Worm (Caenorhabditis elegans) whole organism, L4 larva: ENCODE data around the gene acd-4.

Source experiments
- F10B5.3 ChIP-seq: sonication (generic microtip); optimal IDR thresholded peaks from 2 replicates; lab custom pipeline; 2016; ENCODE audit warnings: mild to moderate bottlenecking, missing genetic modification characterization, missing compliant biosample characterization
- F37D6.2 ChIP-seq: sonication (generic microtip); optimal IDR thresholded peaks from 2 replicates; lab custom pipeline; 2016; ENCODE audit warnings: mild to moderate bottlenecking, missing genetic modification characterization, missing compliant biosample characterization
- F44E2.7 ChIP-seq: fragments of 200-800 bp; sonication (Bioruptor generic); IDR thresholded peaks from 2 replicates; pipeline ENCODE4 v2.1.2; 2022; ENCODE audit warnings: missing genetic modification characterization, missing compliant biosample characterization
- F49E8.2 ChIP-seq: sonication (generic microtip); optimal IDR thresholded peaks from 2 replicates; lab custom pipeline; 2016; ENCODE audit warnings: missing compliant biosample characterization, mild to moderate bottlenecking, missing genetic modification characterization, borderline replicate concordance
- R02D3.7 ChIP-seq: fragments of 150-350 bp; sonication (generic microtip); optimal IDR thresholded peaks from 3 replicates; lab custom pipeline; 2014; ENCODE audit warnings: missing biosample characterization, missing genetic modification characterization
- T26A8.4 ChIP-seq: fragments of 200-800 bp; sonication (Bioruptor generic); IDR thresholded peaks from 2 replicates; pipeline ENCODE4 v1.3.6; 2022; ENCODE audit warnings: missing genetic modification characterization, missing compliant biosample characterization
- Y105C5A.15 ChIP-seq: fragments of 200-800 bp; sonication (Bioruptor generic); IDR thresholded peaks from 2 replicates; pipeline ENCODE4 v1.3.6; 2022; ENCODE audit warnings: missing genetic modification characterization, missing compliant biosample characterization
- Y75B8A.6 ChIP-seq: fragments of 200-800 bp; sonication (Bioruptor generic); IDR thresholded peaks from 2 replicates; pipeline ENCODE4 v1.3.6; 2022; ENCODE audit warnings: missing genetic modification reagents, missing genetic modification characterization, missing compliant biosample characterization
- ZK546.5 ChIP-seq, 2 experiments: sonication (generic microtip); optimal IDR thresholded peaks; 2 replicates each; lab custom pipeline; 2017; ENCODE audit warnings: missing biosample characterization in 2 of 2, missing genetic modification characterization in 2 of 2
- ama-1 ChIP-seq: fragments of 150-350 bp; optimal IDR thresholded peaks from 2 replicates; lab custom pipeline; 2014; ENCODE audit warnings: inconsistent platforms, mixed read lengths
- arid-1 ChIP-seq: fragments of 200-800 bp; sonication (Bioruptor generic); conservative IDR thresholded peaks from 2 replicates; pipeline ENCODE4 v1.3.6; 2022; ENCODE audit warnings: missing genetic modification reagents, missing genetic modification characterization, missing compliant biosample characterization
- ceh-28 ChIP-seq: fragments of 150-350 bp; optimal IDR thresholded peaks from 2 replicates; lab custom pipeline; 2014; ENCODE audit warnings: missing biosample characterization, missing genetic modification reagents, missing genetic modification characterization
- ceh-32 ChIP-seq: sonication (generic microtip); optimal IDR thresholded peaks from 2 replicates; lab custom pipeline; 2016; ENCODE audit warnings: mild to moderate bottlenecking, missing genetic modification characterization, missing compliant biosample characterization; ENCODE audit not compliant: poor library complexity
- ceh-44 ChIP-seq: fragments of 200-800 bp; sonication (Bioruptor generic); IDR thresholded peaks from 2 replicates; pipeline ENCODE4 v1.3.6; 2022; ENCODE audit warnings: missing genetic modification reagents, missing genetic modification characterization, missing compliant biosample characterization
- ceh-62 ChIP-seq: sonication (generic microtip); optimal IDR thresholded peaks from 2 replicates; lab custom pipeline; 2017; ENCODE audit warnings: missing biosample characterization, missing genetic modification characterization
- ctbp-1 ChIP-seq: fragments of 200-800 bp; sonication (Bioruptor generic); IDR thresholded peaks from 2 replicates; pipeline ENCODE4 v1.3.6; 2022; ENCODE audit warnings: missing genetic modification reagents, missing genetic modification characterization, missing compliant biosample characterization
- daf-8 ChIP-seq: fragments of 200-800 bp; sonication (Bioruptor generic); IDR thresholded peaks from 2 replicates; pipeline ENCODE4 v1.3.6; 2022; ENCODE audit warnings: missing genetic modification characterization, missing compliant biosample characterization
- dmd-6 ChIP-seq: fragments of 200-800 bp; sonication (Bioruptor generic); IDR thresholded peaks from 2 replicates; pipeline ENCODE4 v1.3.6; 2022; ENCODE audit warnings: missing genetic modification reagents, missing genetic modification characterization, missing compliant biosample characterization
- dmd-8 ChIP-seq: fragments of 200-800 bp; sonication (Bioruptor generic); IDR thresholded peaks from 2 replicates; pipeline ENCODE4 v1.3.6; 2022; ENCODE audit warnings: missing genetic modification characterization, missing compliant biosample characterization
- dmd-9 ChIP-seq: fragments of 200-800 bp; sonication (Bioruptor generic); IDR thresholded peaks from 2 replicates; pipeline ENCODE4 v1.3.6; 2022; ENCODE audit warnings: missing genetic modification reagents, missing genetic modification characterization, missing compliant biosample characterization
- egl-43 ChIP-seq: fragments of 200-800 bp; sonication (Bioruptor generic); IDR thresholded peaks from 2 replicates; pipeline ENCODE4 v1.3.6; 2022; ENCODE audit warnings: missing genetic modification reagents, missing genetic modification characterization, missing compliant biosample characterization
- fkh-10 ChIP-seq: fragments of 150-350 bp; optimal IDR thresholded peaks from 2 replicates; lab custom pipeline; 2014; ENCODE audit warnings: missing biosample characterization, missing genetic modification reagents, missing genetic modification characterization
- gei-8 ChIP-seq: fragments of 200-800 bp; sonication (Bioruptor generic); optimal IDR thresholded peaks from 2 replicates; lab custom pipeline; 2018; ENCODE audit warnings: mild to moderate bottlenecking, missing genetic modification characterization, missing compliant biosample characterization
- hlh-11 ChIP-seq: fragments of 200-800 bp; sonication (Bioruptor generic); optimal IDR thresholded peaks from 2 replicates; lab custom pipeline; 2018; ENCODE audit warnings: mild to moderate bottlenecking, missing genetic modification characterization, missing compliant biosample characterization
- lim-7 ChIP-seq: fragments of 200-800 bp; sonication (Bioruptor generic); IDR thresholded peaks from 2 replicates; pipeline ENCODE4 v1.3.6; 2022; ENCODE audit warnings: missing genetic modification characterization, missing compliant biosample characterization
- lin-15B ChIP-seq: fragments of 150-350 bp; sonication (generic microtip); optimal IDR thresholded peaks from 3 replicates; lab custom pipeline; 2014; ENCODE audit warnings: missing biosample characterization, missing genetic modification characterization
- lin-29 ChIP-seq: fragments of 200-800 bp; sonication (Bioruptor generic); IDR thresholded peaks from 2 replicates; pipeline ENCODE4 v1.3.6; 2022; ENCODE audit warnings: missing genetic modification reagents, missing genetic modification characterization, missing compliant biosample characterization
- lin-39 ChIP-seq: fragments of 150-350 bp; optimal IDR thresholded peaks from 2 replicates; lab custom pipeline; 2014; ENCODE audit warnings: missing biosample characterization, missing genetic modification reagents, missing genetic modification characterization
- lir-3 ChIP-seq: sonication (generic microtip); optimal IDR thresholded peaks from 2 replicates; lab custom pipeline; 2016; ENCODE audit warnings: mild to moderate bottlenecking, missing genetic modification characterization, missing compliant biosample characterization
- madf-5 ChIP-seq, 2 experiments: fragments of 200-800 bp; sonication (Bioruptor generic); IDR thresholded peaks; 2 replicates each; pipeline ENCODE4 v1.3.6; 2022; ENCODE audit warnings: missing compliant biosample characterization in 2 of 2, missing genetic modification characterization in 2 of 2
- mdl-1 ChIP-seq, 2 experiments: fragments of 150-350 bp in 1 of 2; sonication (generic microtip) in 1 of 2; optimal IDR thresholded peaks; 2 replicates each; lab custom pipeline; 2014 to 2017; ENCODE audit warnings: missing biosample characterization in 2 of 2, missing genetic modification characterization in 2 of 2
- mdt-29 ChIP-seq: fragments of 200-800 bp; sonication (Bioruptor generic); IDR thresholded peaks from 2 replicates; pipeline ENCODE4 v1.3.6; 2022; ENCODE audit warnings: missing genetic modification reagents, missing genetic modification characterization, missing compliant biosample characterization
- mes-2 ChIP-seq: sonication (generic microtip); optimal IDR thresholded peaks from 2 replicates; lab custom pipeline; 2016; ENCODE audit warnings: missing genotype, mild to moderate bottlenecking, missing genetic modification characterization, missing compliant biosample characterization; ENCODE audit not compliant: poor library complexity, severe bottlenecking
- nhr-237 ChIP-seq: sonication (generic microtip); optimal IDR thresholded peaks from 2 replicates; lab custom pipeline; 2017; ENCODE audit warnings: missing biosample characterization, missing genetic modification characterization
- nhr-25 ChIP-seq: sonication (generic microtip); optimal IDR thresholded peaks from 2 replicates; lab custom pipeline; 2017; ENCODE audit warnings: missing genetic modification characterization, mild to moderate bottlenecking, missing compliant biosample characterization, antibody characterized with exemption, moderate library complexity, borderline replicate concordance; ENCODE audit not compliant: insufficient read depth
- nhr-41 ChIP-seq: fragments of 200-800 bp; sonication (Bioruptor generic); IDR thresholded peaks from 2 replicates; pipeline ENCODE4 v1.3.6; 2022; ENCODE audit warnings: missing genetic modification reagents, missing genetic modification characterization, missing compliant biosample characterization
- nhr-42 ChIP-seq: fragments of 200-800 bp; sonication (Bioruptor generic); IDR thresholded peaks from 2 replicates; pipeline ENCODE4 v1.3.6; 2022; ENCODE audit warnings: missing genetic modification characterization, missing compliant biosample characterization
- nhr-6 ChIP-seq: fragments of 150-350 bp; optimal IDR thresholded peaks from 2 replicates; lab custom pipeline; 2014; ENCODE audit warnings: missing biosample characterization, missing genetic modification characterization
- nhr-77 ChIP-seq: fragments of 150-350 bp; optimal IDR thresholded peaks from 2 replicates; lab custom pipeline; 2014; ENCODE audit warnings: missing biosample characterization, missing genetic modification characterization
- pha-4 ChIP-seq, 2 experiments: fragments of 150-350 bp in 1 of 2; fragments of 200-800 bp in 1 of 2; sonication (Bioruptor generic) in 1 of 2; IDR thresholded peaks in 1 of 2; optimal IDR thresholded peaks in 1 of 2; 2 replicates each; pipeline versions ENCODE4 v1.3.6 to Lab custom; 2014 to 2022; ENCODE audit warnings: missing genetic modification characterization in 2 of 2, missing genetic modification reagents in 2 of 2, missing biosample characterization in 1 of 2, missing compliant biosample characterization in 1 of 2
- pqm-1 ChIP-seq: sonication (generic microtip); optimal IDR thresholded peaks from 2 replicates; lab custom pipeline; 2017; ENCODE audit warnings: missing biosample characterization, missing genetic modification characterization
- rbr-2 ChIP-seq: sonication (generic microtip); optimal IDR thresholded peaks from 2 replicates; lab custom pipeline; 2016; ENCODE audit warnings: missing genotype, missing genetic modification characterization, missing compliant biosample characterization
- sdz-12 ChIP-seq: fragments of 200-800 bp; sonication (Bioruptor generic); optimal IDR thresholded peaks from 2 replicates; lab custom pipeline; 2018; ENCODE audit warnings: mild to moderate bottlenecking, missing genetic modification characterization, missing compliant biosample characterization
- set-16 ChIP-seq: fragments of 200-800 bp; sonication (Bioruptor generic); IDR thresholded peaks from 2 replicates; pipeline ENCODE4 v1.3.6; 2022; ENCODE audit warnings: missing genetic modification reagents, missing genetic modification characterization, missing compliant biosample characterization
- snpc-1.2 ChIP-seq: fragments of 200-800 bp; sonication (Bioruptor generic); IDR thresholded peaks from 2 replicates; pipeline ENCODE4 v1.3.6; 2022; ENCODE audit warnings: missing genetic modification reagents, missing genetic modification characterization, missing compliant biosample characterization
- snpc-4 ChIP-seq: fragments of 150-350 bp; optimal IDR thresholded peaks from 2 replicates; lab custom pipeline; 2014; ENCODE audit warnings: missing biosample characterization, missing genetic modification characterization
- spr-1 ChIP-seq: sonication (generic microtip); optimal IDR thresholded peaks from 2 replicates; lab custom pipeline; 2016; ENCODE audit warnings: mild to moderate bottlenecking, missing genetic modification characterization, missing compliant biosample characterization
- spr-3 ChIP-seq: fragments of 200-800 bp; sonication (Bioruptor generic); optimal IDR thresholded peaks from 2 replicates; lab custom pipeline; 2018; ENCODE audit warnings: mild to moderate bottlenecking, missing genetic modification characterization, missing compliant biosample characterization
- zfp-3 ChIP-seq: fragments of 200-800 bp; sonication (Bioruptor generic); conservative IDR thresholded peaks from 2 replicates; pipeline ENCODE4 v1.3.6; 2022; ENCODE audit warnings: missing genetic modification reagents, missing genetic modification characterization, missing compliant biosample characterization
- ztf-11 ChIP-seq: fragments of 150-350 bp; optimal IDR thresholded peaks from 2 replicates; lab custom pipeline; 2014; ENCODE audit warnings: missing biosample characterization, missing genetic modification characterization

acd-4 gene

ce11 chrV:8653080-8653821 is 15.2 kb downstream of the acd-4 start (continued):
- TF ChIP-seq F49E8.2 (tag; lab: Kevin White, UChicago) (no peak), nhr-6 (tag; lab: Kevin White, UChicago) (no peak), nhr-25 (peak; percentile 68), dmd-6 (GFP tag; lab: Robert Waterston, UW) (peak; percentile 92), ctbp-1 (GFP tag; lab: Robert Waterston, UW) (no peak), ceh-28 (tag; lab: Kevin White, UChicago) (no peak), F10B5.3 (tag; lab: Kevin White, UChicago) (no peak), mdl-1 (tag; optimal IDR thresholded peaks at IDR 0.05; lab: Kevin White, UChicago) (no peak), mes-2 (tag; lab: Kevin White, UChicago) (no peak), ceh-62 (tag; lab: Kevin White, UChicago) (no peak), rbr-2 (tag; lab: Kevin White, UChicago) (no peak), madf-5 (GFP tag; IDR thresholded peaks at IDR 0.05; lab: Robert Waterston, UW) (no peak), egl-43 (GFP tag; lab: Robert Waterston, UW) (no peak), lin-29 (GFP tag; lab: Robert Waterston, UW) (no peak), arid-1 (no peak), spr-1 (tag; lab: Kevin White, UChicago) (no peak), ZK546.5 (tag; optimal IDR thresholded peaks at IDR 0.05; lab: Kevin White, UChicago) (no peak), lim-7 (no peak), nhr-77 (tag; lab: Kevin White, UChicago) (no peak), ceh-44 (GFP tag; lab: Robert Waterston, UW) (no peak), set-16 (GFP tag; lab: Robert Waterston, UW) (no peak), snpc-4 (no peak), nhr-41 (GFP tag; lab: Robert Waterston, UW) (no peak), fkh-10 (no peak), pha-4 (GFP tag; IDR thresholded peaks at IDR 0.05; lab: Robert Waterston, UW) (no peak), pha-4 (tag; optimal IDR thresholded peaks at IDR 0.05; lab: Kevin White, UChicago) (no peak), hlh-11 (tag; lab: Kevin White, UChicago) (peak; percentile 63), lin-39 (tag; lab: Kevin White, UChicago) (no peak), T26A8.4 (GFP tag; lab: Robert Waterston, UW) (no peak), gei-8 (GFP tag; lab: Kevin White, UChicago) (no peak), snpc-1.2 (GFP tag; lab: Robert Waterston, UW) (no peak), sdz-12 (GFP tag; lab: Kevin White, UChicago) (no peak), pqm-1 (tag; lab: Kevin White, UChicago) (no peak), daf-8 (GFP tag; lab: Robert Waterston, UW) (no peak), zfp-3 (GFP tag; lab: Robert Waterston, UW) (no peak), dmd-9 (GFP tag; lab: Robert Waterston, UW) (no peak), nhr-237 (tag; lab: Kevin White, UChicago) (no peak), F44E2.7 (GFP tag; lab: Robert Waterston, UW) (no peak), mdt-29 (no peak), Y105C5A.15 (GFP tag; lab: Robert Waterston, UW) (no peak), lin-15B (tag; lab: Kevin White, UChicago) (no peak), R02D3.7 (tag; lab: Kevin White, UChicago) (no peak), ztf-11 (tag; lab: Kevin White, UChicago) (no peak), nhr-42 (GFP tag; lab: Robert Waterston, UW) (no peak), lir-3 (tag; lab: Kevin White, UChicago) (no peak), dmd-8 (GFP tag; lab: Robert Waterston, UW) (no peak), F37D6.2 (tag; lab: Kevin White, UChicago) (no peak), spr-3 (GFP tag; lab: Kevin White, UChicago) (no peak), Y75B8A.6 (GFP tag; lab: Robert Waterston, UW) (no peak), ama-1 (no peak), ceh-32 (tag; lab: Kevin White, UChicago) (no peak)
